Worm (Caenorhabditis elegans): ENCODE data around the gene nspd-5.

- TF ChIP-seq T22C8.4 (GFP tag; IDR thresholded peaks at IDR 0.05) = no peak
- no peak for TF ChIP-seq ztf-29 (GFP tag; IDR thresholded peaks at IDR 0.05)
- no peak for TF ChIP-seq flt-1 (GFP tag; IDR thresholded peaks at IDR 0.05)
- no peak for TF ChIP-seq ztf-23 (GFP tag; IDR thresholded peaks at IDR 0.05)
These were observed 32.4 kb upstream of the nspd-5 start, which contains the start of gene msp-33 for ce11 chrII:4892594-4892993.

Measured in whole organism, midembryonic.